Worm (Caenorhabditis elegans): ENCODE data around the gene lin-14.

ce11 chrX:11489830-11490229 is 24.5 kb downstream of the lin-14 start, which contains the start of gene spp-21:
- no peak for TF ChIP-seq him-1 (tag; optimal IDR thresholded peaks at IDR 0.05)
- no peak for TF ChIP-seq dao-5 (tag; optimal IDR thresholded peaks at IDR 0.05)
- TF ChIP-seq W03F9.2 (tag; optimal IDR thresholded peaks at IDR 0.05), result no peak
